Worm (Caenorhabditis elegans): ENCODE measurements around the gene B0284.3.

The B0284.3 gene

DNA sequence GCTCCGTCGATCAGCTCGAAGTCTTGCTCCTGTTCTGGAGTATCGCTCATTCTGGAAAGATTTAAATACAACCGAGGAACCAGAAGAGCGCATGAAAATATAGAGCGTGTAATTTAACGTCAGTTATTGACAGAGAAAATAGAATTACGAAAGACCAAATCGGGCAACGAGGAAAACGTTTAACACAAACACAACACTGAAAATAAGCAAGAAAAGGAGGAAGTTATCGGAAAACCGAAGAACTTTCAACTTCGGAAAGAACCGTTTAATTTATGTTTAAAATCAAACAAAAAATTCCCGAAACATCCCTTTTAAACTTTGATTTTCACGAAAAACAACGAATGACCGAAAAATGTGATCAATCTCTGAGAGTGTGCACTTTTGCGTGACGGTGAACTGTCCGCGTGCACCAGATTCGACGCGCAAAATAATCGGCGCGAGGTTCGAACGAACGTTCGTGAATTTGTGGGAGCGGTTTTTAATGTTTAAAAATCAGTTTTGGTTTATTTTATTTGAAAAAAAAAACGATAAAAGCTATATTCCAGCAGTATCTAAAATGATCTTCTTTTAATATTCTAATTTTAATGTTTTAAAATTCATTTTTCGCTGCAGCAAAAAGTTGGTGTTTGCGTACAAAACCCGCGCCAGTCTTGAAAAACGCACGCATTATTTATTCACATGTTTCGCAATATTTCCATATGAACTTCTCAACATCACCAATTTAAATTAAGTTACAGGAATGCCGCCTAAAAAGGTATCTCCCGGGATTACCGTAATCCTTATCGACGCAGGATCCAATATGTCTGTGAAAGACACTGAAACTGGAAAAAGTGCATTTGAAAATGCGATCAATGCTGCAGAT is 39.7 kb upstream of the B0284.3 start, which contains the start of the genes R07E5.7 and cku-80 (continued):
- peak; percentile 59 for TF ChIP-seq mep-1 (tag; optimal IDR thresholded peaks at IDR 0.05)
- no peak for TF ChIP-seq lin-14 (GFP tag; optimal IDR thresholded peaks at IDR 0.05)
- TF ChIP-seq aha-1 (tag; optimal IDR thresholded peaks at IDR 0.05), result peak; percentile 28
- peak; percentile 62 for TF ChIP-seq lin-15B (tag; optimal IDR thresholded peaks at IDR 0.05)
- TF ChIP-seq nhr-20 (tag; optimal IDR thresholded peaks at IDR 0.05), result peak; percentile 70
- TF ChIP-seq dpl-1 (GFP tag; optimal IDR thresholded peaks at IDR 0.05), result peak; percentile 86 to 91 (median 90)
- no peak for TF ChIP-seq mef-2 (tag; optimal IDR thresholded peaks at IDR 0.05)
- no peak for TF ChIP-seq C34B4.2 (tag; optimal IDR thresholded peaks at IDR 0.05)
- TF ChIP-seq tlp-1 (tag; optimal IDR thresholded peaks at IDR 0.05), result no peak
- TF ChIP-seq fkh-10 (GFP tag; optimal IDR thresholded peaks at IDR 0.05), result no peak
- TF ChIP-seq isw-1 (GFP tag; IDR thresholded peaks at IDR 0.05), result peak; percentile 39; the same call in 1 of the 2 replicates
- no peak for TF ChIP-seq lin-39 (tag; optimal IDR thresholded peaks at IDR 0.05)
- TF ChIP-seq ztf-11 (tag; optimal IDR thresholded peaks at IDR 0.05), result peak in 1 of 2 experiments; percentile 28
- no peak for TF ChIP-seq ces-1 (GFP tag; optimal IDR thresholded peaks at IDR 0.05)
- TF ChIP-seq ets-5 (GFP tag; IDR thresholded peaks at IDR 0.05), result no peak
- TF ChIP-seq blmp-1 (tag; optimal IDR thresholded peaks at IDR 0.05), result peak; percentile 51
- TF ChIP-seq hpl-2 (GFP tag; optimal IDR thresholded peaks at IDR 0.05), result no peak
- TF ChIP-seq fkh-8 (tag; optimal IDR thresholded peaks at IDR 0.05), result peak; percentile 30
- no peak for TF ChIP-seq zag-1 (tag; optimal IDR thresholded peaks at IDR 0.05)
- no peak for TF ChIP-seq nhr-84 (tag; optimal IDR thresholded peaks at IDR 0.05)
- TF ChIP-seq ama-1 (optimal IDR thresholded peaks at IDR 0.05), result no peak
- no peak for TF ChIP-seq sptf-1 (tag; optimal IDR thresholded peaks at IDR 0.05)
- no peak for TF ChIP-seq ceh-88 (GFP tag; IDR thresholded peaks at IDR 0.05)
- peak; percentile 54 for TF ChIP-seq swsn-7 (tag; optimal IDR thresholded peaks at IDR 0.05)
- TF ChIP-seq hlh-4 (tag; optimal IDR thresholded peaks at IDR 0.05), result no peak
- TF ChIP-seq aly-2 (tag; optimal IDR thresholded peaks at IDR 0.05), result no peak
- TF ChIP-seq nhr-19 (GFP tag; conservative IDR thresholded peaks at IDR 0.05), result peak; percentile 74
- TF ChIP-seq dsc-1 (tag; optimal IDR thresholded peaks at IDR 0.05), result peak; percentile 40
- no peak for TF ChIP-seq unc-98 (GFP tag; IDR thresholded peaks at IDR 0.05)
- TF ChIP-seq lsy-2 (tag; optimal IDR thresholded peaks at IDR 0.05), result peak; percentile 74 to 78
- no peak for TF ChIP-seq nhr-11 (tag; optimal IDR thresholded peaks at IDR 0.05)
- TF ChIP-seq elt-2 (tag; optimal IDR thresholded peaks at IDR 0.05), result peak; percentile 40
- peak; percentile 84 to 95 for TF ChIP-seq lin-35 (GFP tag; optimal IDR thresholded peaks at IDR 0.05)
- TF ChIP-seq nhr-47 (tag; optimal IDR thresholded peaks at IDR 0.05), result peak; percentile 73

DNA sequence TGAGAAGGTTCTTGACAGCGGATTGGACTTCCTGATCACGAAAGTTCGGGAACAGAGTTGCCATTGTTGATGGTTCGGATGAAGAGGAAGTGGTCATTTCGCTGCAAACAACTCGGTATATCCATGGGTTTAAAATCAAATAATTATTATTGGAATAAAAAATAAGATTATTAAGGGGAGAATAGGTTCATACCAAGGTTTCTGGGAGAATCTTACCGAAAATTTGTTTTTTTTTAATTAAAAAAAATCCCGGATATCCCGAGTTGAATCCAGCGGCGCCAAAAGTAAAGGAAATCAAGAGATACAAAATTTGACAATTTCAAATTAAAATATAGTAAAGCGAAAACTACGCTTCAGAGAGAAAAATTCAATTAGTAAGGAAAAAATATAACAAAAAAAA is 38.3 kb upstream of the B0284.3 start, which contains the start of the genes R07E5.19 and pdcd-2:
Gene R07E5.19 (minus strand): TSS at position 101 of the 400 bp plus-strand sequence.
Gene pdcd-2 (minus strand): TSS at position 102 of the 400 bp plus-strand sequence.
- TF ChIP-seq grh-1 (GFP tag; IDR thresholded peaks at IDR 0.05) (no peak), efl-1 (optimal IDR thresholded peaks at IDR 0.05) (no peak), efl-1 (GFP tag; optimal IDR thresholded peaks at IDR 0.05 in 1 of 2) (peak in 1 of 2 experiments; percentile 14)

DNA sequence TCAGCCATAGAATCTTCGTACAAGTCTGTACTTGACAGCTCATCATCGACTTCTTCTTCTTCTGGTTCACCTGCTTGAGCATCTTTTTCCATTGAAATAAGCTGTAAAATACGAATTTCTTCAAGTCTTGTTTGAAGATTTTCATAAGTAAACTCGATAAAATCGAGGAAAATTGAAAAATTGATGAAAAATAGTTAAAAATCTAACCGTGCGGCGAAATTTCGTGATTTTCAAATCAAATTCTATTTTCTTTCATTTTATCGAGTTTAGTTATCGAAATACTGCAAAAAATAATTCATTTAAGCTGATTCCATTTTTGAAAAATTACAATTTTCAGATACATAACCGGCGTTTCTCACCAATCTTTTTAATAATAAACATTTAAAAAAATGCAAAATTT is 35.5 kb upstream of the B0284.3 start, which contains the start of gene R07E5.11:
Gene R07E5.11 (minus strand): TSS at position 101 of the 400 bp plus-strand sequence.
- TF ChIP-seq nhr-84 (tag; optimal IDR thresholded peaks at IDR 0.05), result no peak
- no peak for TF ChIP-seq nhr-47 (tag; optimal IDR thresholded peaks at IDR 0.05)
- TF ChIP-seq ces-1 (GFP tag; optimal IDR thresholded peaks at IDR 0.05), result no peak
- no peak for TF ChIP-seq sup-37 (GFP tag; optimal IDR thresholded peaks at IDR 0.05)
- no peak for TF ChIP-seq pax-3 (tag; optimal IDR thresholded peaks at IDR 0.05)
- TF ChIP-seq snu-23 (GFP tag; optimal IDR thresholded peaks at IDR 0.05), result no peak
- no peak for TF ChIP-seq fkh-8 (tag; optimal IDR thresholded peaks at IDR 0.05)
- no peak for TF ChIP-seq ama-1 (optimal IDR thresholded peaks at IDR 0.05)
- no peak for TF ChIP-seq fkh-10 (GFP tag; optimal IDR thresholded peaks at IDR 0.05)
- TF ChIP-seq fos-1 (tag; optimal IDR thresholded peaks at IDR 0.05), result no peak
- no peak for TF ChIP-seq unc-98 (GFP tag; IDR thresholded peaks at IDR 0.05)
- TF ChIP-seq hlh-17 (GFP tag; optimal IDR thresholded peaks at IDR 0.05; ENCODE audit: borderline replicate concordance), result no peak
- TF ChIP-seq lin-35 (GFP tag; optimal IDR thresholded peaks at IDR 0.05), result no peak
- TF ChIP-seq lin-13 (GFP tag; optimal IDR thresholded peaks at IDR 0.05), result no peak
- no peak for TF ChIP-seq nhr-28 (tag; optimal IDR thresholded peaks at IDR 0.05)
- TF ChIP-seq xbp-1 (tag; optimal IDR thresholded peaks at IDR 0.05), result no peak
- TF ChIP-seq tbx-2 (tag; optimal IDR thresholded peaks at IDR 0.05), result no peak
